Worm (Caenorhabditis elegans) whole organism, early embryonic: ENCODE results near the gene acc-2.
"Not testable (repeated sequence)": the region's sequence is repeated elsewhere in the genome, so short reads cannot be mapped to it uniquely, and the experiment has no call there.

Experiments used
- F13C5.2 ChIP-seq: sonication (generic microtip); optimal IDR thresholded peaks from 2 replicates; lab custom pipeline; 2017; ENCODE audit warnings: mild to moderate bottlenecking, missing genetic modification characterization, inconsistent platforms, missing compliant biosample characterization
- ama-1 ChIP-seq: fragments of 150-350 bp; optimal IDR thresholded peaks from 2 replicates; lab custom pipeline; 2014
- ceh-36 ChIP-seq: sonication (generic microtip); optimal IDR thresholded peaks from 2 replicates; lab custom pipeline; 2016; ENCODE audit warnings: missing genetic modification characterization, inconsistent platforms, missing compliant biosample characterization
- flt-1 ChIP-seq: fragments of 200-800 bp; sonication (Bioruptor generic); IDR thresholded peaks from 2 replicates; pipeline ENCODE4 v1.3.6; 2022; ENCODE audit warnings: missing genetic modification characterization, missing compliant biosample characterization
- hmbx-1 ChIP-seq: sonication (generic microtip); optimal IDR thresholded peaks from 2 replicates; lab custom pipeline; 2016; ENCODE audit warnings: mild to moderate bottlenecking, missing genetic modification characterization, missing compliant biosample characterization
- hmg-4 ChIP-seq: fragments of 200-800 bp; sonication (Bioruptor generic); optimal IDR thresholded peaks from 2 replicates; lab custom pipeline; 2018; ENCODE audit warnings: mild to moderate bottlenecking, missing genetic modification characterization, missing compliant biosample characterization
- sea-1 ChIP-seq: fragments of 200-800 bp; sonication (Bioruptor generic); conservative IDR thresholded peaks from 2 replicates; pipeline ENCODE4 v1.3.6; 2022; ENCODE audit warnings: missing genetic modification characterization, missing compliant biosample characterization
- tbx-11 ChIP-seq: fragments of 200-800 bp; sonication (Bioruptor generic); IDR thresholded peaks from 2 replicates; pipeline ENCODE4 v1.3.6; 2022; ENCODE audit warnings: missing genetic modification characterization, missing compliant biosample characterization
- tbx-37 ChIP-seq: fragments of 200-800 bp; sonication (Bioruptor generic); conservative IDR thresholded peaks from 2 replicates; pipeline ENCODE4 v1.3.6; 2022; ENCODE audit warnings: missing genetic modification reagents, missing genetic modification characterization, missing compliant biosample characterization
- tra-4 ChIP-seq: sonication (generic microtip); optimal IDR thresholded peaks from 2 replicates; lab custom pipeline; 2017; ENCODE audit warnings: missing genetic modification characterization, missing compliant biosample characterization

DNA sequence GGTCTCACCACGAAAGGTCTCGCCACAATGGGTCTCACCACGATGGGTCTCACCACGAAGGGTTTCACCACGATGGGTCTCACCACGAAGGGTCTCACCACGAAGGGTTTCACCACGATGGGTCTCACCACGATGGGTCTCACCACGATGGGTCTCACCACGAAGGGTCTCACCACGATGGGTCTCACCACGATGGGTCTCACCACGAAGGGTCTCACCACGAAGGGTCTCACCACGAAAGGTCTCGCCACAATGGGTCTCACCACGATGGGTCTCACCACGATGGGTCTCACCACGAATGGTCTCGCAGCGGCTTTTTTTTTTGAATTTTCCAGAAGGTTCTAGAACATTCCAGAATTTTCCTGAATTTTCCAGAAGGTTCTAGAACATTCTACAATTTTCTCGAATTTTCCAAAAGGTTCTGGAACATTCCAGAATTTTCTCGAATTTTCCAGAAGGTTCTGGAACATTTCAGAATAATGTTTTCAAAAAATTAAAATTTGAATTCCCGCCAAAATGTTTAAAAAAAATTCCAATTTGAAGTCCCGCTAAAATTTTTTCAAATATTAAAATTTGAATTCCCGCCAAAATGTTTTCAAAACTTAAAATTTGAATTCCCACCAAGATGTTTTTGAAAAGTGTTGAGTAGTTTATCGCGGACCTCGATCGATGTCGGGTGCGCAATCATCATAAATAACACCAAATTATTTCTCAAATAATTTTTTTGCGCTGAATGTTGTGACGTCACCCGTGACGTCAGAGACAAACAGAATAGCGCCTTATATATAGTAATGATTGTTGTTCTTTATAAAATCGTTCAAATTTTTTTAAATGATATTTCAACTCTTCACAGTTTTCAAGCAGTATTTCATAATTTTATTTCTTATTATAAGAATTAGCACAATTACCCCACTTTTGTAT lies 51.0 kb downstream of the acc-2 start:
- TF ChIP-seq ama-1; ceh-36 (tag; lab: Kevin White, UChicago); F13C5.2 (tag; lab: Kevin White, UChicago); tbx-37 (GFP tag; lab: Robert Waterston, UW); tra-4 (tag; lab: Kevin White, UChicago); hmg-4 (GFP tag; lab: Kevin White, UChicago); sea-1 (GFP tag; lab: Robert Waterston, UW); hmbx-1; tbx-11; flt-1 (GFP tag; lab: Robert Waterston, UW): not testable (repeated sequence)
